Worm (Caenorhabditis elegans) whole organism, young adult: ENCODE data around the gene W02B8.1.

Experiments
- F52B5.7 ChIP-seq: sonication (generic microtip); optimal IDR thresholded peaks from 2 replicates; lab custom pipeline; 2016; ENCODE audit warnings: mild to moderate bottlenecking, missing genetic modification characterization, missing compliant biosample characterization
- K11D2.4 ChIP-seq: fragments of 200-800 bp; sonication (Bioruptor generic); IDR thresholded peaks from 2 replicates; pipeline ENCODE4 v1.3.6; 2022; ENCODE audit warnings: missing genetic modification reagents, missing genetic modification characterization, missing compliant biosample characterization
- K12H6.12 ChIP-seq: fragments of 200-800 bp; sonication (Bioruptor generic); optimal IDR thresholded peaks from 2 replicates; lab custom pipeline; 2018; ENCODE audit warnings: mild to moderate bottlenecking, missing genetic modification characterization, missing compliant biosample characterization
- T07F8.4 ChIP-seq: sonication (generic microtip); optimal IDR thresholded peaks from 2 replicates; lab custom pipeline; 2016; ENCODE audit warnings: mild to moderate bottlenecking, missing genetic modification characterization, moderate library complexity, missing compliant biosample characterization
- T26A5.8 ChIP-seq: sonication (generic microtip); optimal IDR thresholded peaks from 2 replicates; lab custom pipeline; 2016; ENCODE audit warnings: missing genetic modification characterization, missing compliant biosample characterization
- Y95B8A.8 ChIP-seq: fragments of 200-800 bp; sonication (Bioruptor generic); IDR thresholded peaks from 2 replicates; pipeline ENCODE4 v1.3.6; 2022; ENCODE audit warnings: missing genetic modification reagents, missing genetic modification characterization, missing compliant biosample characterization
- aptf-3 ChIP-seq: fragments of 200-800 bp; sonication (Bioruptor generic); IDR thresholded peaks from 2 replicates; pipeline ENCODE4 v1.3.6; 2022; ENCODE audit warnings: missing genetic modification characterization, missing compliant biosample characterization
- attf-3 ChIP-seq: fragments of 200-800 bp; sonication (Bioruptor generic); conservative IDR thresholded peaks from 2 replicates; pipeline ENCODE4 v1.3.6; 2022; ENCODE audit warnings: missing genetic modification reagents, missing genetic modification characterization, missing compliant biosample characterization
- attf-5 ChIP-seq: fragments of 200-800 bp; sonication (Bioruptor generic); optimal IDR thresholded peaks from 2 replicates; lab custom pipeline; 2018; ENCODE audit warnings: mild to moderate bottlenecking, missing genetic modification characterization, missing compliant biosample characterization
- attf-6 ChIP-seq: fragments of 200-800 bp; sonication (Bioruptor generic); IDR thresholded peaks from 2 replicates; pipeline ENCODE4 v1.3.6; 2022; ENCODE audit warnings: missing genetic modification reagents, missing genetic modification characterization, missing compliant biosample characterization
- bed-1 ChIP-seq: fragments of 200-800 bp; sonication (Bioruptor generic); IDR thresholded peaks from 2 replicates; pipeline ENCODE4 v1.3.6; 2022; ENCODE audit warnings: missing genetic modification reagents, missing genetic modification characterization, missing compliant biosample characterization
- cebp-1 ChIP-seq, 2 experiments: fragments of 200-800 bp in 1 of 2; sonication (Bioruptor generic) in 1 of 2; sonication (generic microtip) in 1 of 2; IDR thresholded peaks in 1 of 2; optimal IDR thresholded peaks in 1 of 2; 2 replicates each; pipeline versions ENCODE4 v1.3.6 to Lab custom; 2017 to 2022; ENCODE audit warnings: missing compliant biosample characterization in 2 of 2, missing genetic modification characterization in 2 of 2, mild to moderate bottlenecking in 1 of 2, missing genetic modification reagents in 1 of 2, moderate library complexity in 1 of 2
- cebp-2 ChIP-seq: fragments of 200-800 bp; sonication (Bioruptor generic); IDR thresholded peaks from 2 replicates; pipeline ENCODE4 v1.3.6; 2022; ENCODE audit warnings: missing genetic modification characterization, missing compliant biosample characterization
- ceh-27 ChIP-seq: fragments of 200-800 bp; sonication (Bioruptor generic); optimal IDR thresholded peaks from 2 replicates; lab custom pipeline; 2018; ENCODE audit warnings: mild to moderate bottlenecking, missing genetic modification characterization, moderate library complexity, missing compliant biosample characterization
- ceh-58 ChIP-seq: fragments of 200-800 bp; sonication (Bioruptor generic); IDR thresholded peaks from 2 replicates; pipeline ENCODE4 v1.3.6; 2022; ENCODE audit warnings: missing genetic modification characterization, missing compliant biosample characterization
- chd-7 ChIP-seq: sonication (generic microtip); optimal IDR thresholded peaks from 2 replicates; lab custom pipeline; 2016; ENCODE audit warnings: mild to moderate bottlenecking, missing genetic modification characterization, moderate library complexity, missing compliant biosample characterization
- dpff-1 ChIP-seq: sonication (generic microtip); optimal IDR thresholded peaks from 2 replicates; lab custom pipeline; 2017; ENCODE audit warnings: mild to moderate bottlenecking, missing genetic modification characterization, missing compliant biosample characterization
- efl-1 ChIP-seq: fragments of 150-350 bp; optimal IDR thresholded peaks from 2 replicates; lab custom pipeline; 2014; ENCODE audit warnings: missing biosample characterization, missing genetic modification reagents, missing genetic modification characterization
- egl-18 ChIP-seq: fragments of 200-800 bp; sonication (Bioruptor generic); IDR thresholded peaks from 2 replicates; pipeline ENCODE4 v1.3.6; 2022; ENCODE audit warnings: missing genetic modification reagents, missing genetic modification characterization, missing compliant biosample characterization
- egrh-3 ChIP-seq: fragments of 200-800 bp; sonication (Bioruptor generic); IDR thresholded peaks from 2 replicates; pipeline ENCODE4 v1.3.6; 2022; ENCODE audit warnings: missing genetic modification reagents, missing genetic modification characterization, missing compliant biosample characterization
- him-1 ChIP-seq: sonication (generic microtip); optimal IDR thresholded peaks from 2 replicates; lab custom pipeline; 2016; ENCODE audit warnings: missing genotype, missing genetic modification reagents, missing genetic modification characterization, missing compliant biosample characterization
- hlh-26 ChIP-seq: fragments of 200-800 bp; sonication (Bioruptor generic); conservative IDR thresholded peaks from 2 replicates; pipeline ENCODE4 v1.3.6; 2022; ENCODE audit warnings: missing genetic modification reagents, missing genetic modification characterization, missing compliant biosample characterization
- hmg-20 ChIP-seq: fragments of 200-800 bp; sonication (Bioruptor generic); IDR thresholded peaks from 2 replicates; pipeline ENCODE4 v1.3.6; 2022; ENCODE audit warnings: missing genetic modification reagents, missing genetic modification characterization, missing compliant biosample characterization
- hsf-1 ChIP-seq: fragments of 200-800 bp; sonication (Bioruptor generic); IDR thresholded peaks from 2 replicates; pipeline ENCODE4 v1.3.6; 2022; ENCODE audit warnings: missing genetic modification reagents, missing genetic modification characterization, missing compliant biosample characterization
- lag-1 ChIP-seq: fragments of 200-800 bp; sonication (Bioruptor generic); IDR thresholded peaks from 2 replicates; pipeline ENCODE4 v1.3.6; 2022; ENCODE audit warnings: missing genetic modification reagents, missing genetic modification characterization, missing compliant biosample characterization
- let-526 ChIP-seq: fragments of 200-800 bp; sonication (Bioruptor generic); IDR thresholded peaks from 2 replicates; pipeline ENCODE4 v1.3.6; 2022; ENCODE audit warnings: missing genetic modification reagents, missing genetic modification characterization, missing compliant biosample characterization
- let-607 ChIP-seq, 2 experiments: fragments of 200-800 bp in 1 of 2; sonication (Bioruptor generic) in 1 of 2; sonication (generic microtip) in 1 of 2; optimal IDR thresholded peaks; 2 replicates each; lab custom pipeline; 2016 to 2018; ENCODE audit warnings: mild to moderate bottlenecking in 2 of 2, missing compliant biosample characterization in 2 of 2, missing genetic modification characterization in 2 of 2, moderate library complexity in 2 of 2, missing genotype in 1 of 2
- lin-35 ChIP-seq, 3 experiments: fragments of 150-350 bp in 2 of 3; sonication (generic microtip) in 1 of 3; optimal IDR thresholded peaks; 2 replicates each; lab custom pipeline; 2014 to 2018; ENCODE audit warnings: missing biosample characterization in 3 of 3, missing genetic modification characterization in 3 of 3, missing genetic modification reagents in 3 of 3
- lin-40 ChIP-seq: sonication (generic microtip); optimal IDR thresholded peaks from 2 replicates; lab custom pipeline; 2016; ENCODE audit warnings: missing genetic modification characterization, mild to moderate bottlenecking, missing compliant biosample characterization, missing genotype, missing genetic modification reagents
- lin-54 ChIP-seq: fragments of 200-800 bp; sonication (Bioruptor generic); optimal IDR thresholded peaks from 2 replicates; lab custom pipeline; 2018; ENCODE audit warnings: mild to moderate bottlenecking, missing genetic modification characterization, missing compliant biosample characterization
- lsl-1 ChIP-seq: fragments of 200-800 bp; sonication (Bioruptor generic); optimal IDR thresholded peaks from 2 replicates; lab custom pipeline; 2018; ENCODE audit warnings: mild to moderate bottlenecking, missing genetic modification characterization, moderate library complexity, missing compliant biosample characterization
- madf-3 ChIP-seq: fragments of 200-800 bp; sonication (Bioruptor generic); IDR thresholded peaks from 2 replicates; pipeline ENCODE4 v1.3.6; 2022; ENCODE audit warnings: missing genetic modification reagents, missing genetic modification characterization, missing compliant biosample characterization
- mcd-1 ChIP-seq: fragments of 200-800 bp; sonication (Bioruptor generic); IDR thresholded peaks from 2 replicates; pipeline ENCODE4 v1.3.6; 2022; ENCODE audit warnings: missing genetic modification reagents, missing genetic modification characterization, missing compliant biosample characterization
- pha-4 ChIP-seq: fragments of 150-350 bp; sonication (generic microtip); optimal IDR thresholded peaks from 2 replicates; lab custom pipeline; 2014; ENCODE audit warnings: missing biosample characterization, missing genetic modification reagents, missing genetic modification characterization
- rcor-1 ChIP-seq: fragments of 200-800 bp; sonication (Bioruptor generic); IDR thresholded peaks from 2 replicates; pipeline ENCODE4 v1.3.6; 2022; ENCODE audit warnings: missing genetic modification reagents, missing genetic modification characterization, missing compliant biosample characterization
- snpc-1.1 ChIP-seq: sonication (generic microtip); optimal IDR thresholded peaks from 2 replicates; lab custom pipeline; 2017; ENCODE audit warnings: missing genetic modification characterization, mild to moderate bottlenecking, missing compliant biosample characterization, antibody characterized with exemption, moderate library complexity, missing genotype, missing genetic modification reagents; ENCODE audit not compliant: insufficient read depth
- snpc-4 ChIP-seq, 5 experiments: fragments of 150-350 bp in 1 of 5; sonication (generic microtip) in 4 of 5; optimal IDR thresholded peaks; 2 replicates each; lab custom pipeline; 2014 to 2018; ENCODE audit warnings: missing genetic modification characterization in 5 of 5, missing biosample characterization in 3 of 5, antibody characterized with exemption in 2 of 5, mild to moderate bottlenecking in 2 of 5, missing compliant biosample characterization in 2 of 5, missing genotype in 2 of 5, moderate library complexity in 2 of 5, missing genetic modification reagents in 1 of 5
- somi-1 ChIP-seq: fragments of 200-800 bp; sonication (Bioruptor generic); optimal IDR thresholded peaks from 2 replicates; lab custom pipeline; 2018; ENCODE audit warnings: mild to moderate bottlenecking, missing genetic modification characterization, missing compliant biosample characterization
- tbx-9 ChIP-seq: sonication (generic microtip); optimal IDR thresholded peaks from 2 replicates; lab custom pipeline; 2016; ENCODE audit warnings: borderline replicate concordance, missing genetic modification characterization, inconsistent platforms, missing compliant biosample characterization
- unc-62 ChIP-seq: fragments of 150-350 bp; optimal IDR thresholded peaks from 2 replicates; lab custom pipeline; 2014; ENCODE audit warnings: missing biosample characterization, missing genetic modification reagents, missing genetic modification characterization
- xnd-1 ChIP-seq: sonication (generic microtip); optimal IDR thresholded peaks from 2 replicates; lab custom pipeline; 2016; ENCODE audit warnings: missing genotype, missing genetic modification reagents, missing genetic modification characterization, missing compliant biosample characterization
- zfh-2 ChIP-seq: fragments of 200-800 bp; sonication (Bioruptor generic); conservative IDR thresholded peaks from 2 replicates; pipeline ENCODE4 v1.3.6; 2022; ENCODE audit warnings: missing genetic modification reagents, missing genetic modification characterization, missing compliant biosample characterization

W02B8.1 gene

ce11 chrII:13888278-13888677 lies 13.6 kb downstream of the W02B8.1 start, which contains the start of gene mcd-1 (continued):
- TF ChIP-seq unc-62 (GFP tag; lab: Kevin White, UChicago), result no peak
- no peak for TF ChIP-seq hsf-1 (GFP tag; lab: Robert Waterston, UW)
- TF ChIP-seq cebp-1 (GFP tag; IDR thresholded peaks at IDR 0.05; lab: Robert Waterston, UW), result no peak
- peak; percentile 58 for TF ChIP-seq cebp-1 (tag; optimal IDR thresholded peaks at IDR 0.05; lab: Kevin White, UChicago)
- no peak for TF ChIP-seq K11D2.4 (GFP tag; lab: Robert Waterston, UW)
- peak; percentile 16 for TF ChIP-seq xnd-1 (tag; lab: Kevin White, UChicago)
- TF ChIP-seq ceh-58 (GFP tag; lab: Robert Waterston, UW), result no peak
- no peak for TF ChIP-seq hmg-20 (GFP tag; lab: Robert Waterston, UW)
- no peak for TF ChIP-seq bed-1 (GFP tag; lab: Robert Waterston, UW)
- no peak for TF ChIP-seq snpc-1.1 (tag; lab: Kevin White, UChicago)
- TF ChIP-seq tbx-9 (tag; lab: Kevin White, UChicago), result no peak
- TF ChIP-seq snpc-4 (GFP tag; optimal IDR thresholded peaks at IDR 0.05; lab: Kevin White, UChicago), result no peak
- TF ChIP-seq snpc-4 (tag; optimal IDR thresholded peaks at IDR 0.05; lab: Kevin White, UChicago), result peak in 2 of 4 experiments; percentile 44 to 51
- TF ChIP-seq egrh-3 (GFP tag; lab: Robert Waterston, UW), result peak; percentile 67; the same call in 1 of the 2 replicates
- no peak for TF ChIP-seq egl-18
- peak; percentile 73 for TF ChIP-seq attf-5
- TF ChIP-seq zfh-2 (GFP tag; lab: Robert Waterston, UW), result no peak
- TF ChIP-seq aptf-3 (GFP tag; lab: Robert Waterston, UW), result no peak
- TF ChIP-seq Y95B8A.8, result no peak
- no peak for TF ChIP-seq F52B5.7 (tag; lab: Kevin White, UChicago)
- TF ChIP-seq K12H6.12, result no peak
- TF ChIP-seq T07F8.4, result no peak
- peak; percentile 98 for TF ChIP-seq madf-3
- no peak for TF ChIP-seq let-526 (GFP tag; lab: Robert Waterston, UW)
- no peak for TF ChIP-seq chd-7
- TF ChIP-seq hlh-26 (GFP tag; lab: Robert Waterston, UW), result no peak
- TF ChIP-seq somi-1 (GFP tag; lab: Kevin White, UChicago), result no peak
- no peak for TF ChIP-seq him-1 (tag; lab: Kevin White, UChicago)
- peak; percentile 83 for TF ChIP-seq mcd-1
- TF ChIP-seq pha-4 (tag; lab: Kevin White, UChicago), result peak; percentile 22
- TF ChIP-seq lin-40 (tag; lab: Kevin White, UChicago), result peak; percentile 16
- peak; percentile 38; the same call in 1 of the 2 replicates for TF ChIP-seq rcor-1
- peak in 1 of 3 experiments; percentile 71 for TF ChIP-seq lin-35 (GFP tag; optimal IDR thresholded peaks at IDR 0.05; lab: Kevin White, UChicago)
- no peak for TF ChIP-seq T26A5.8 (tag; lab: Kevin White, UChicago)
- TF ChIP-seq lsl-1 (GFP tag; lab: Kevin White, UChicago), result peak; percentile 54
- TF ChIP-seq let-607 (tag; optimal IDR thresholded peaks at IDR 0.05; lab: Kevin White, UChicago), result no peak
- TF ChIP-seq attf-6 (GFP tag; lab: Robert Waterston, UW), result no peak
- peak; percentile 75 for TF ChIP-seq efl-1 (GFP tag; lab: Kevin White, UChicago)
- TF ChIP-seq lag-1 (GFP tag; lab: Robert Waterston, UW), result no peak
- no peak for TF ChIP-seq dpff-1 (tag; lab: Kevin White, UChicago)
- TF ChIP-seq ceh-27 (GFP tag; lab: Kevin White, UChicago), result peak; percentile 2
- TF ChIP-seq attf-3 (GFP tag; lab: Robert Waterston, UW), result no peak
- TF ChIP-seq cebp-2 (GFP tag; lab: Robert Waterston, UW), result no peak
- TF ChIP-seq lin-54 (GFP tag; lab: Kevin White, UChicago), result peak; percentile 53
